Fruit fly (Drosophila melanogaster): ENCODE data around the gene Fit1.

The Fit1 gene

dm6 chr3L:4071561-4072049 lies 31.8 kb upstream of the Fit1 start, which contains the start of gene wit (continued):
- no peak for TF ChIP-seq CG10654 (GFP tag; optimal IDR thresholded peaks at IDR 0.05)
- TF ChIP-seq CG14014 (GFP tag; IDR thresholded peaks at IDR 0.05) = 0 out of 2 replicates have a peak, but pooled peaks have one; percentile 13
- TF ChIP-seq Opbp (GFP tag; IDR thresholded peaks at IDR 0.05; ENCODE audit: partially characterized antibody) = peak; percentile 15; the same call in 1 of the 3 replicates
- TF ChIP-seq abd-A (tag; optimal IDR thresholded peaks at IDR 0.05) = peak; percentile 55
- TF ChIP-seq tup (GFP tag; optimal IDR thresholded peaks at IDR 0.05) = no peak
- TF ChIP-seq Mrtf (GFP tag; IDR thresholded peaks at IDR 0.05) = no peak
- no peak for TF ChIP-seq CG3847 (GFP tag; IDR thresholded peaks at IDR 0.05)
- no peak for TF ChIP-seq CG17829 (tag; optimal IDR thresholded peaks at IDR 0.05)
- no peak for TF ChIP-seq crol (GFP tag; IDR thresholded peaks at IDR 0.05)
- peak; percentile 58 for TF ChIP-seq CG2120 (GFP tag; optimal IDR thresholded peaks at IDR 0.05)
- TF ChIP-seq ci (GFP tag; IDR thresholded peaks at IDR 0.05) = peak; percentile 72; the same call in 2 of the 3 replicates
- TF ChIP-seq CG3995 (GFP tag; optimal IDR thresholded peaks at IDR 0.05) = no peak
- TF ChIP-seq CG43689 (GFP tag; IDR thresholded peaks at IDR 0.05) = no peak
- TF ChIP-seq tna (GFP tag; IDR thresholded peaks at IDR 0.05; ENCODE audit: partially characterized antibody) = no peak
- peak; percentile 5 for TF ChIP-seq CG4854 (GFP tag; optimal IDR thresholded peaks at IDR 0.05)
- TF ChIP-seq Gug (GFP tag; IDR thresholded peaks at IDR 0.05) = no peak
- no peak; the same call in 1 of the 2 replicates for TF ChIP-seq CG17328 (GFP tag; IDR thresholded peaks at IDR 0.05)
- no peak for TF ChIP-seq cwo (GFP tag; optimal IDR thresholded peaks at IDR 0.05)
- peak; percentile 16; the same call in 1 of the 2 replicates for TF ChIP-seq sisA (GFP tag; IDR thresholded peaks at IDR 0.05)
- TF ChIP-seq CG31365 (tag; optimal IDR thresholded peaks at IDR 0.05) = no peak
- TF ChIP-seq btn (GFP tag; optimal IDR thresholded peaks at IDR 0.05) = no peak
- no peak for TF ChIP-seq Atf-2 (GFP tag; optimal IDR thresholded peaks at IDR 0.05)
- TF ChIP-seq en (GFP tag; optimal IDR thresholded peaks at IDR 0.05) = no peak
- TF ChIP-seq tll (GFP tag; optimal IDR thresholded peaks at IDR 0.05) = no peak
- TF ChIP-seq CG11695 (GFP tag; IDR thresholded peaks at IDR 0.05) = 0 out of 3 replicates have a peak, but pooled peaks have one; percentile 11
- TF ChIP-seq CG6254 (GFP tag; optimal IDR thresholded peaks at IDR 0.05) = no peak
- TF ChIP-seq CG31388 (GFP tag; optimal IDR thresholded peaks at IDR 0.05) = no peak
- TF ChIP-seq CG14860 (GFP tag; IDR thresholded peaks at IDR 0.05; ENCODE audit: partially characterized antibody) = no peak
- peak; percentile 66 for TF ChIP-seq BtbVII (GFP tag; optimal IDR thresholded peaks at IDR 0.05)
- TF ChIP-seq gro (GFP tag; optimal IDR thresholded peaks at IDR 0.05) = peak; percentile 32
- TF ChIP-seq CG1647 (GFP tag; optimal IDR thresholded peaks at IDR 0.05) = no peak
- no peak for TF ChIP-seq CG10462 (GFP tag; optimal IDR thresholded peaks at IDR 0.05)
- no peak for TF ChIP-seq dati (GFP tag; IDR thresholded peaks at IDR 0.05)
- peak; percentile 22 for TF ChIP-seq CG4707 (GFP tag; optimal IDR thresholded peaks at IDR 0.05)
- no peak for TF ChIP-seq jigr1 (GFP tag; IDR thresholded peaks at IDR 0.05)
- TF ChIP-seq CG4617 (GFP tag; optimal IDR thresholded peaks at IDR 0.05; ENCODE audit: borderline replicate concordance) = no peak
- TF ChIP-seq cas (GFP tag; IDR thresholded peaks at IDR 0.05) = no peak
- no peak for TF ChIP-seq Bdp1 (GFP tag; optimal IDR thresholded peaks at IDR 0.05)
- TF ChIP-seq Optix (GFP tag; IDR thresholded peaks at IDR 0.05) = no peak
- TF ChIP-seq Bteb2 (GFP tag; optimal IDR thresholded peaks at IDR 0.05) = no peak
- no peak for TF ChIP-seq CG14441 (GFP tag; IDR thresholded peaks at IDR 0.05)
- no peak for TF ChIP-seq H15 (GFP tag; IDR thresholded peaks at IDR 0.05)
- TF ChIP-seq ara (GFP tag; IDR thresholded peaks at IDR 0.05) = no peak
- 0 out of 2 replicates have a peak, but pooled peaks have one; percentile 22 for TF ChIP-seq ttk (GFP tag; IDR thresholded peaks at IDR 0.05)
- TF ChIP-seq Dll (GFP tag; IDR thresholded peaks at IDR 0.05; ENCODE audit: partially characterized antibody) = peak; percentile 47; the same call in 1 of the 4 replicates
- TF ChIP-seq CG3281 (GFP tag; optimal IDR thresholded peaks at IDR 0.05) = peak; percentile 1
- no peak for TF ChIP-seq HLH3B (GFP tag; IDR thresholded peaks at IDR 0.05)
- TF ChIP-seq hth (optimal IDR thresholded peaks at IDR 0.05) = no peak
- TF ChIP-seq BEAF-32 (GFP tag; optimal IDR thresholded peaks at IDR 0.05) = no peak
- no peak for TF ChIP-seq CG17802 (tag; optimal IDR thresholded peaks at IDR 0.05)
- TF ChIP-seq zen2 (GFP tag; IDR thresholded peaks at IDR 0.05; ENCODE audit: partially characterized antibody) = peak; percentile 88; the same call in 2 of the 3 replicates
